Worm (Caenorhabditis elegans): Measurements from ENCODE around the gene rpl-3.

The rpl-3 gene

DNA sequence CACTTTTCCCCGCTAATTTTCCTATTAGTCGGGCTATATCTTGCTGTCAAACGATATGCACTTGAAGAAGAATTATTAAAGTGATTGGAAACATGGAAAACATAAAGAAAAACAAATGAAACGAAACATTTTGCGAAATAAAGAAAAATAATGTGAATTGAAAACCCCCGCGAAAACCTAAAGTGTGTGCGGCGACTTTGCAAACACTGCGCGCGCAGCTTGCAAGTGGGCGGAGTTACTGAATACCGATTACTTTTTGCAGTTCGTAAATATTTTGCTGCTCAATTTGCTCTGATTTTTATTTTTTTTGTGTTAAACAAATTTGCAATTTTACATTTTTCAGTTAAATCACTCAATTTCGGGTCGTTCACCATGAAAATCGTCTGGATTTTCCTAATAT lies 49.0 kb downstream of the rpl-3 start, which contains the start of gene ccdc-47:
TSS of gene ccdc-47 (plus strand) at position 344 of the 400 bp plus-strand sequence.
- no peak for TF ChIP-seq dao-5 (tag; optimal IDR thresholded peaks at IDR 0.05)
- TF ChIP-seq him-1 (tag; optimal IDR thresholded peaks at IDR 0.05): no peak
- peak; percentile 85 for TF ChIP-seq W03F9.2 (tag; optimal IDR thresholded peaks at IDR 0.05)

DNA sequence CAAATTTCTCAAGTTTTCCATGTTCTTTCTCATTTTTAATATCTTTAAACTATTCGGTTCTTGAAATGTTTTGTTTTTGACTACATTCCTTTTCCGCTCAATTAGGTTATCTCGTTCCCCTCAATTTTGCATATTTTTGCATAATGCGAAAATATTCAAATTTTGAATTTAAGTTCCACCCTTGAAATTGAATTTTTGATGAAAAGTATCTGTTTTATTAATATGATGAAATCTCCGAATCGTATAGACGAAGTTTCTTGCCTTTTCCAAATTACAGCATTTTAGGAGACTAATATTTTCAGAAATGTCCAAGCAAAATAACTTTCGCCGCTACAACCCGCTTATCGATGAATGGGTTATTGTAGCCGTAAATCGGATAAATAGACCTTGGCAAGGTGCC lies 50.9 kb downstream of the rpl-3 start, which contains the start of gene ZK1058.3:
TSS of gene ZK1058.3 (plus strand) at position 301 of the 400 bp plus-strand sequence.
- no peak for TF ChIP-seq him-1 (tag; optimal IDR thresholded peaks at IDR 0.05)
- TF ChIP-seq W03F9.2 (tag; optimal IDR thresholded peaks at IDR 0.05): no peak
- no peak for TF ChIP-seq dao-5 (tag; optimal IDR thresholded peaks at IDR 0.05)
